Worm (Caenorhabditis elegans): ENCODE measurements around the gene Y37D8A.4.

The Y37D8A.4 gene

ce11 chrIII:12856628-12857027 is 17.9 kb upstream of the Y37D8A.4 start, which contains the start of gene Y37D8A.26:
Gene Y37D8A.26, minus strand, starts transcription at chrIII:12856728.
- TF ChIP-seq ztf-23 (GFP tag; IDR thresholded peaks at IDR 0.05), result no peak
- no peak for TF ChIP-seq T22C8.4 (GFP tag; IDR thresholded peaks at IDR 0.05)

ce11 chrIII:12855394-12855793 is 16.6 kb upstream of the Y37D8A.4 start, which contains the start of gene Y37D8A.5:
Gene Y37D8A.5, minus strand, starts transcription at chrIII:12855494.
- TF ChIP-seq med-1 (GFP tag; optimal IDR thresholded peaks at IDR 0.05; ENCODE audit: insufficient read depth) (no peak), ztf-23 (GFP tag; IDR thresholded peaks at IDR 0.05) (no peak), flt-1 (GFP tag; IDR thresholded peaks at IDR 0.05) (no peak), ztf-29 (GFP tag; IDR thresholded peaks at IDR 0.05) (no peak), T22C8.4 (GFP tag; IDR thresholded peaks at IDR 0.05) (no peak), cog-1 (tag; optimal IDR thresholded peaks at IDR 0.05) (no peak), ref-1 (GFP tag; conservative IDR thresholded peaks at IDR 0.05) (no peak), tab-1 (GFP tag; IDR thresholded peaks at IDR 0.05) (no peak), klf-2 (GFP tag; conservative IDR thresholded peaks at IDR 0.05) (no peak)

- TF ChIP-seq med-1 (GFP tag; optimal IDR thresholded peaks at IDR 0.05; ENCODE audit: insufficient read depth) (no peak), klf-2 (GFP tag; conservative IDR thresholded peaks at IDR 0.05) (no peak), ztf-29 (GFP tag; IDR thresholded peaks at IDR 0.05) (no peak), cog-1 (tag; optimal IDR thresholded peaks at IDR 0.05) (no peak), T22C8.4 (GFP tag; IDR thresholded peaks at IDR 0.05) (no peak), tab-1 (GFP tag; IDR thresholded peaks at IDR 0.05) (no peak), ztf-23 (GFP tag; IDR thresholded peaks at IDR 0.05) (no peak), flt-1 (GFP tag; IDR thresholded peaks at IDR 0.05) (no peak), ref-1 (GFP tag; conservative IDR thresholded peaks at IDR 0.05) (no peak)
Observed at ce11 chrIII:12851034-12851433, 12.3 kb upstream of the Y37D8A.4 start.

- TF ChIP-seq ztf-23 (GFP tag; IDR thresholded peaks at IDR 0.05), result no peak
- TF ChIP-seq ztf-29 (GFP tag; IDR thresholded peaks at IDR 0.05), result no peak
- TF ChIP-seq flt-1 (GFP tag; IDR thresholded peaks at IDR 0.05), result no peak
- no peak for TF ChIP-seq klf-2 (GFP tag; conservative IDR thresholded peaks at IDR 0.05)
- TF ChIP-seq tab-1 (GFP tag; IDR thresholded peaks at IDR 0.05), result no peak
- no peak for TF ChIP-seq T22C8.4 (GFP tag; IDR thresholded peaks at IDR 0.05)
- no peak for TF ChIP-seq med-1 (GFP tag; optimal IDR thresholded peaks at IDR 0.05; ENCODE audit: insufficient read depth)
- no peak for TF ChIP-seq cog-1 (tag; optimal IDR thresholded peaks at IDR 0.05)
Observed at ce11 chrIII:12849691-12850090, 10.9 kb upstream of the Y37D8A.4 start.

DNA sequence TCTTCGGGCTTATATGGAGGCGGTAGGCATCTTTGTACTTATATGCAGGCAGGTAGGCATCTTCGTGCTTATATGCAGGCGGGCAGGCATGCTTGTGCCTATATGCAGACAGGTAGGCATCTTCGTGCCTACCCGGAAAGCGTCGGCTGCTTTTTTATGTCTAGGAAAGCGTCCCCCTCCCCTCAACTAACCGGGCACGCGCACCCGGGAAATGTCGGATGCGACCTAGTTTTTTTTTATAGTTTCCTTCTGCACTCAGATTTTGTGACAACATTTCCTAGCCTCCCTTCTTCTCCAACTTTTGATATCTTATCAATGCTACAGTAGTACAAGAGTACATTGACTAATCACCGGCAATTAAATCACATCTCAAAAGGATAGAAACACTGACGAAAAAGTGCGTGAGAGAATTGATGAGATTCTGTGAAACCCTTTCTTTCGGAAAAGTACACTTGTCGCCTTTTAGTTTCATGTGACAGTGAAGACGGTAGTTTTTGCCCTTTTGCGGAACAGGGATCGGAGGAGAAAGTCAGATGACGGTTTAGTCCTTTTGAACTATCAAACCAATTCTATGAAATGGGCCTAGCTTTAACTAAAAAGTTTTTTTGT is 10.3 kb upstream of the Y37D8A.4 start:
- TF ChIP-seq T22C8.4 (GFP tag; IDR thresholded peaks at IDR 0.05) (no peak), cog-1 (tag; optimal IDR thresholded peaks at IDR 0.05) (no peak), ztf-29 (GFP tag; IDR thresholded peaks at IDR 0.05) (no peak), flt-1 (GFP tag; IDR thresholded peaks at IDR 0.05) (no peak), ref-1 (GFP tag; conservative IDR thresholded peaks at IDR 0.05) (no peak)

DNA sequence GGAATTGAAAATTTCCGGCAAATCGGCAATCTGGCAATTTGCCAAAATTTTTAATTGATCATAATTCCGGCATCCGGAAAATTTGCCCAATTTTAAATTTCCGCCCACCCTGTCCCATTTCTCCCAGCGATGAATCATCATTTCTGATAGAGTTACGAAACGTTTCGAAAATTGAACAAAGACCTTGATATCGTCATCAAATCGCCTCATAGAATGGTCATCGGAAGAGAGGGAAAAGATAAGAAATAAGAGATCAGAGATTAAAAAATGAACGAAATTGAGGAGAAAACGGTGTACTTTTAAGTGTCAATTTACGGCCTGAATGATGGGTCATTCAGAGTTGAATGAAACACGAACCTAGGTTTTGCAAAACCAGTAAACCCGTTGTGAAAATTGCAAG is 8.9 kb upstream of the Y37D8A.4 start:
- TF ChIP-seq klf-2 (GFP tag; conservative IDR thresholded peaks at IDR 0.05) (no peak), flt-1 (GFP tag; IDR thresholded peaks at IDR 0.05) (no peak)

DNA sequence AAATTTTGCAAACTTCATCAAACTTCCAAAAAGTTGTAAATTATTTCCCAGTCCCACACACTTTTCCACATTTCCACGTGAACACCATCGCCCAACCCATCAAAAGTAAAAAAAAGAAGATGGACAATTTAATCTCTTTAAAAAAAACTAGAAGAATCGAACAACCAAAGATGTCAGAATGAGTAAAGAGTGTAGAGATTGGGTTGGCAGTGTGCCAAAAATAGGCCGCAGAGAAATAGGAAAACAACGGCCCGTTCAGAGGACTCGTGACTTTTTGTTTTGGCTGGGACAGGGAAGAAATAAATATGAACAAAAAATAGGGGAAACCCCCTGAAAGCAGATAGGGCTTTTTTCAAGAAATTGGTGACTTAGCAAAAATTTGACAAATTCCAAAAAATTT is 4.1 kb upstream of the Y37D8A.4 start:
- no peak for TF ChIP-seq T22C8.4 (GFP tag; IDR thresholded peaks at IDR 0.05)
- TF ChIP-seq flt-1 (GFP tag; IDR thresholded peaks at IDR 0.05), result no peak
- no peak for TF ChIP-seq ztf-23 (GFP tag; IDR thresholded peaks at IDR 0.05)
- TF ChIP-seq ztf-29 (GFP tag; IDR thresholded peaks at IDR 0.05), result no peak
- TF ChIP-seq klf-2 (GFP tag; conservative IDR thresholded peaks at IDR 0.05), result no peak
- no peak for TF ChIP-seq cog-1 (tag; optimal IDR thresholded peaks at IDR 0.05)
- no peak for TF ChIP-seq tab-1 (GFP tag; IDR thresholded peaks at IDR 0.05)
- TF ChIP-seq med-1 (GFP tag; optimal IDR thresholded peaks at IDR 0.05; ENCODE audit: insufficient read depth), result no peak
- TF ChIP-seq ref-1 (GFP tag; conservative IDR thresholded peaks at IDR 0.05), result no peak

- TF ChIP-seq tab-1 (GFP tag; IDR thresholded peaks at IDR 0.05) (no peak), T22C8.4 (GFP tag; IDR thresholded peaks at IDR 0.05) (no peak), ztf-23 (GFP tag; IDR thresholded peaks at IDR 0.05) (no peak), ref-1 (GFP tag; conservative IDR thresholded peaks at IDR 0.05) (no peak), klf-2 (GFP tag; conservative IDR thresholded peaks at IDR 0.05) (no peak), cog-1 (tag; optimal IDR thresholded peaks at IDR 0.05) (no peak), flt-1 (GFP tag; IDR thresholded peaks at IDR 0.05) (no peak), ztf-29 (GFP tag; IDR thresholded peaks at IDR 0.05) (no peak), med-1 (GFP tag; optimal IDR thresholded peaks at IDR 0.05; ENCODE audit: insufficient read depth) (no peak)
Observed at ce11 chrIII:12841328-12841727, 2.6 kb upstream of the Y37D8A.4 start.

DNA sequence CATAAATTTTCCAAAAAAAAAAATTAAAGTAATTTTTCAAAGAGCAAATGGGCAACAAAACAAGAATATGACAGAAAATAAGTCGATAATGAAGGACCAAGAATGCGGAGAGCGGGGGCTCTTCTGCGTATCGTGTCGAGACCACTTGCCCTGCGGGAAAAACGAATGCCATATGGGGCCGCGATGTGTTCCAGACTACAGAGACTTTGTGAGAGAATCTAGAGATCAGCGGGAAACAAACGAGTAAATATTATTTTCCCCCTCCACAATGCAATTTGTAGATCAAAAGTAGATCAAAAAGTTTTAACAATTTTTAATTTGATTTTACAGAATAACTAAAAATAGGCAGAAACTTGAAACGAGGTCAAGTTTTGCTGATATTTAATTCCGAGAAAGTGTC is 1.4 kb upstream of the Y37D8A.4 start:
- TF ChIP-seq ztf-23 (GFP tag; IDR thresholded peaks at IDR 0.05) (no peak), klf-2 (GFP tag; conservative IDR thresholded peaks at IDR 0.05) (no peak), ref-1 (GFP tag; conservative IDR thresholded peaks at IDR 0.05) (no peak), T22C8.4 (GFP tag; IDR thresholded peaks at IDR 0.05) (no peak), ztf-29 (GFP tag; IDR thresholded peaks at IDR 0.05) (no peak), flt-1 (GFP tag; IDR thresholded peaks at IDR 0.05) (no peak), med-1 (GFP tag; optimal IDR thresholded peaks at IDR 0.05; ENCODE audit: insufficient read depth) (no peak), cog-1 (tag; optimal IDR thresholded peaks at IDR 0.05) (no peak), tab-1 (GFP tag; IDR thresholded peaks at IDR 0.05) (no peak)

DNA sequence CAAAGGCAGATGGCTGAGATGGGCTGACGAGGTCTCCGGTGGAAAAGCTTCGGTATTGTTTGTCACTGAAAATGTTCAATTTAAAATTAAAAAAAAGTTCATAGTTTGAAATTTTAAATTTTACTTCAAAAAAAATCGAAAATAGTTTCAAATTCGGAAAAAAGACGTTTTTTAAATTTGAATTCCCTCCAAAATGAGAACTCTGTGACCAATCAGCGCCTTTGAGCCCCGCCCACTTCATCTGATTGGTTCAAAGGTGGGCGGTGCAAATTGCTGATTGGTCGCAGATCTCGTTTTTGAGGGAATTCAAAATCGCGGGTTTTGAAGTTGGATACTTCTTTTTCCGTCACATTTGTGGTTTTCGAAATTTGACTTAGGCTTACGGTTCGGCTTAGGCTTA is 464 bp downstream of the Y37D8A.4 start:
- TF ChIP-seq med-1 (GFP tag; optimal IDR thresholded peaks at IDR 0.05; ENCODE audit: insufficient read depth) (no peak), ztf-23 (GFP tag; IDR thresholded peaks at IDR 0.05) (no peak), klf-2 (GFP tag; conservative IDR thresholded peaks at IDR 0.05) (no peak), T22C8.4 (GFP tag; IDR thresholded peaks at IDR 0.05) (no peak), tab-1 (GFP tag; IDR thresholded peaks at IDR 0.05) (no peak), cog-1 (tag; optimal IDR thresholded peaks at IDR 0.05) (no peak), ztf-29 (GFP tag; IDR thresholded peaks at IDR 0.05) (no peak), flt-1 (GFP tag; IDR thresholded peaks at IDR 0.05) (no peak), ref-1 (GFP tag; conservative IDR thresholded peaks at IDR 0.05) (no peak)
